Comparison of ENCODE assay signal across 2 worm cellular contexts in genomic region chrIII:5504164-5504563, ce11.
TF ChIP-seq lines count a peak whose summit lies in the region.

No protein-coding gene starts in this region.

TF ChIP-seq in whole organism, L1 larva, 84 proteins besides CTCF, POLR2A, EP300 and RAD21 (continued from another document):
- no peak for TF ChIP-seq pag-3 (tag; optimal IDR thresholded peaks at IDR 0.05; lab: Kevin White, UChicago; ENCODE audit: borderline replicate concordance, insufficient read depth)
- TF ChIP-seq isw-1 (GFP tag; IDR thresholded peaks at IDR 0.05; lab: Robert Waterston, UW), result no peak
- TF ChIP-seq nhr-85 (tag; lab: Kevin White, UChicago), result peak; percentile 90
- TF ChIP-seq xbp-1 (tag; optimal IDR thresholded peaks at IDR 0.05; lab: Kevin White, UChicago), result peak; percentile 37
- TF ChIP-seq ztf-4 (tag; optimal IDR thresholded peaks at IDR 0.05; lab: Kevin White, UChicago), result peak; percentile 52
- peak; percentile 86 for TF ChIP-seq mep-1 (tag; optimal IDR thresholded peaks at IDR 0.05; lab: Kevin White, UChicago)
- TF ChIP-seq dsc-1 (tag; optimal IDR thresholded peaks at IDR 0.05; lab: Kevin White, UChicago), result no peak
- TF ChIP-seq lin-14 (GFP tag; optimal IDR thresholded peaks at IDR 0.05; lab: Kevin White, UChicago), result peak; percentile 83
- TF ChIP-seq hpl-2 (GFP tag; optimal IDR thresholded peaks at IDR 0.05; lab: Kevin White, UChicago), result no peak
- TF ChIP-seq mab-9 (GFP tag; IDR thresholded peaks at IDR 0.05; lab: Robert Waterston, UW), result no peak
- TF ChIP-seq unc-30 (tag; optimal IDR thresholded peaks at IDR 0.05; lab: Kevin White, UChicago), result no peak
- no peak for TF ChIP-seq efl-3 (GFP tag; optimal IDR thresholded peaks at IDR 0.05; lab: Kevin White, UChicago)
- peak; percentile 61 for TF ChIP-seq jun-1 (tag; optimal IDR thresholded peaks at IDR 0.05; lab: Kevin White, UChicago)
- no peak for TF ChIP-seq F16B12.6 (tag; optimal IDR thresholded peaks at IDR 0.05; lab: Kevin White, UChicago)
- TF ChIP-seq Y116A8C.19 (tag; optimal IDR thresholded peaks at IDR 0.05; lab: Kevin White, UChicago; ENCODE audit: borderline replicate concordance), result no peak
- TF ChIP-seq sox-4 (tag; optimal IDR thresholded peaks at IDR 0.05; lab: Kevin White, UChicago), result no peak
- TF ChIP-seq C16A3.4 (tag; optimal IDR thresholded peaks at IDR 0.05; lab: Kevin White, UChicago), result peak; percentile 13
- peak; percentile 48 for TF ChIP-seq fkh-8 (tag; optimal IDR thresholded peaks at IDR 0.05; lab: Kevin White, UChicago)
- TF ChIP-seq C04F5.9 (tag; optimal IDR thresholded peaks at IDR 0.05; lab: Kevin White, UChicago), result no peak
- peak; percentile 77 for TF ChIP-seq snu-23 (GFP tag; optimal IDR thresholded peaks at IDR 0.05; lab: Kevin White, UChicago)
- TF ChIP-seq elt-3 (tag; optimal IDR thresholded peaks at IDR 0.05; lab: Kevin White, UChicago), result peak in 5 of 6 experiments; percentile 58 to 87 (median 62)
- TF ChIP-seq irx-1 (tag; optimal IDR thresholded peaks at IDR 0.05; lab: Kevin White, UChicago), result peak; percentile 41
- TF ChIP-seq ama-1 (optimal IDR thresholded peaks at IDR 0.05; lab: Kevin White, UChicago), result peak; percentile 91
- TF ChIP-seq nhr-19 (GFP tag; conservative IDR thresholded peaks at IDR 0.05; lab: Robert Waterston, UW), result peak; percentile 38
- TF ChIP-seq nhr-12 (tag; optimal IDR thresholded peaks at IDR 0.05; lab: Kevin White, UChicago), result no peak
- TF ChIP-seq pax-3 (tag; optimal IDR thresholded peaks at IDR 0.05; lab: Kevin White, UChicago), result peak; percentile 63
- no peak for TF ChIP-seq grh-1 (GFP tag; IDR thresholded peaks at IDR 0.05; lab: Robert Waterston, UW)
- TF ChIP-seq nhr-76 (tag; optimal IDR thresholded peaks at IDR 0.05; lab: Kevin White, UChicago), result no peak
- TF ChIP-seq mef-2 (tag; optimal IDR thresholded peaks at IDR 0.05; lab: Kevin White, UChicago), result no peak
- TF ChIP-seq lin-35 (GFP tag; optimal IDR thresholded peaks at IDR 0.05; lab: Kevin White, UChicago), result peak; percentile 59 to 70
- no peak for TF ChIP-seq ceh-90 (tag; optimal IDR thresholded peaks at IDR 0.05; lab: Kevin White, UChicago)
- peak; percentile 12 for TF ChIP-seq unc-130 (tag; optimal IDR thresholded peaks at IDR 0.05; lab: Kevin White, UChicago)
- TF ChIP-seq egl-13 (tag; optimal IDR thresholded peaks at IDR 0.05; lab: Kevin White, UChicago), result no peak
- no peak for TF ChIP-seq elt-2 (tag; optimal IDR thresholded peaks at IDR 0.05; lab: Kevin White, UChicago)
- TF ChIP-seq lir-3 (tag; optimal IDR thresholded peaks at IDR 0.05; lab: Kevin White, UChicago; ENCODE audit: poor library complexity), result peak; percentile 34
- TF ChIP-seq zip-4 (GFP tag; optimal IDR thresholded peaks at IDR 0.05; lab: Kevin White, UChicago), result no peak
- peak; percentile 54 for TF ChIP-seq lin-13 (GFP tag; optimal IDR thresholded peaks at IDR 0.05; lab: Kevin White, UChicago)
- TF ChIP-seq lsy-2 (tag; optimal IDR thresholded peaks at IDR 0.05; lab: Kevin White, UChicago), result peak; percentile 54 to 60
- TF ChIP-seq tlp-1 (tag; optimal IDR thresholded peaks at IDR 0.05; lab: Kevin White, UChicago), result no peak
- TF ChIP-seq nhr-71 (tag; optimal IDR thresholded peaks at IDR 0.05; lab: Kevin White, UChicago), result peak; percentile 77
- no peak for TF ChIP-seq nhr-11 (tag; optimal IDR thresholded peaks at IDR 0.05; lab: Kevin White, UChicago)
- no peak for TF ChIP-seq nhr-90 (tag; optimal IDR thresholded peaks at IDR 0.05; lab: Kevin White, UChicago; ENCODE audit: poor library complexity)
- TF ChIP-seq nhr-237 (tag; optimal IDR thresholded peaks at IDR 0.05; lab: Kevin White, UChicago), result peak; percentile 54
- peak; percentile 26 to 64 (median 55) for TF ChIP-seq ceh-82 (tag; optimal IDR thresholded peaks at IDR 0.05; lab: Kevin White, UChicago)
- TF ChIP-seq ceh-8 (GFP tag; optimal IDR thresholded peaks at IDR 0.05; lab: Kevin White, UChicago), result no peak
- TF ChIP-seq nhr-20 (tag; optimal IDR thresholded peaks at IDR 0.05; lab: Kevin White, UChicago), result peak; percentile 72
- TF ChIP-seq hlh-17 (GFP tag; optimal IDR thresholded peaks at IDR 0.05; lab: Kevin White, UChicago; ENCODE audit: borderline replicate concordance), result no peak
- TF ChIP-seq unc-86 (tag; optimal IDR thresholded peaks at IDR 0.05; lab: Kevin White, UChicago), result no peak
- no peak for TF ChIP-seq ztf-11 (tag; optimal IDR thresholded peaks at IDR 0.05; lab: Kevin White, UChicago)
- no peak for TF ChIP-seq C34B4.2 (tag; optimal IDR thresholded peaks at IDR 0.05; lab: Kevin White, UChicago)
- TF ChIP-seq zag-1 (tag; optimal IDR thresholded peaks at IDR 0.05; lab: Kevin White, UChicago), result no peak

TF ChIP-seq in whole organism, L4 larva, 104 proteins besides CTCF, POLR2A, EP300 and RAD21 (continued from another document):
- TF ChIP-seq dmd-6 (GFP tag; IDR thresholded peaks at IDR 0.05; lab: Robert Waterston, UW), result peak; percentile 13; the same call in 1 of the 2 replicates
- TF ChIP-seq tra-1 (GFP tag; IDR thresholded peaks at IDR 0.05; lab: Robert Waterston, UW), result no peak
- TF ChIP-seq zag-1 (tag; optimal IDR thresholded peaks at IDR 0.05; lab: Kevin White, UChicago), result no peak
- TF ChIP-seq daf-12 (tag; optimal IDR thresholded peaks at IDR 0.05; lab: Kevin White, UChicago), result no peak
- TF ChIP-seq hlh-11 (tag; optimal IDR thresholded peaks at IDR 0.05; lab: Kevin White, UChicago), result peak; percentile 66
